Worm (Caenorhabditis elegans) whole organism, L3 larva: Measurements from ENCODE around the gene swt-5.

Experiments used
- fkh-10 ChIP-seq: sonication (generic microtip); optimal IDR thresholded peaks from 2 replicates; lab custom pipeline; 2017; ENCODE audit warnings: missing biosample characterization, missing genetic modification reagents, missing genetic modification characterization
- nhr-12 ChIP-seq: fragments of 150-350 bp; optimal IDR thresholded peaks from 2 replicates; lab custom pipeline; 2014; ENCODE audit warnings: missing biosample characterization, missing genetic modification characterization

ce11 chrV:9536505-9536904 is 35.3 kb downstream of the swt-5 start, which contains the start of gene C50F4.4:
- TF ChIP-seq nhr-12 (tag; lab: Kevin White, UChicago): no peak
- TF ChIP-seq fkh-10: no peak
